Fruit fly (Drosophila melanogaster): ENCODE measurements around the gene Hr38.

DNA sequence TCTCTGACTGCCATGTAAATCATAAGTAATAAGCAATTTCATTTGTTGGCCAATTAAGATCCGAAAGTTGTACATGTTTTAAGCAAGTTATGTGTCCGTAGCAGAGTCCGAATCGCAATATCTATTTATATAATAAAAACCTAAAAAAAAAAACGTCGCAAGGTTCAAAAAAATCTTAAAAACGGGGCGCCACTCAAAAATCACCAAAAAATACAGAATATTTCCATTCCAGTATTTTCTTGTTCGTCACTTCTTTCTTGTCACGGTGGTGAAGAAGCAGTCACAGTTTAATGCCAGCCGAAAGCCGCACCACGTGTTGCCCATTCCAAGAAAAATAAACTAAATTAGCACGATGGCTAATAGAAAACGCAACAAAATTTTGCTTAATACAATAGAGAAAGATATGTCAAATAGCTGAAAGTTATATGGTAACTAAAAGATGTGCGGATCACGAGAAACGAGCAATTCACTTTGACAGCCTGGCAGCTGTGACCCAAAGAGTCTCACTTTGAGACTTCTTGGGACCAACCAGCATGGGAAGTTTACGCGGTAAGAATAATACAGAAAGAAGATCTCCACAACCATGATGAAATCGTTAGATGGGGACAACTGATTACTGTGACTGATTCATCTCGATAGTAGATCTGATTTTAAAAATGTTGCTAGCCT is 67.0 kb downstream of the Hr38 start:
- no peak for TF ChIP-seq h (optimal IDR thresholded peaks at IDR 0.05)
- TF ChIP-seq psq (optimal IDR thresholded peaks at IDR 0.05), result no peak
- no peak for TF ChIP-seq ttk (optimal IDR thresholded peaks at IDR 0.05)
- TF ChIP-seq Myc (optimal IDR thresholded peaks at IDR 0.05), result no peak

Data from Kc167 (cell line).